Worm (Caenorhabditis elegans): ENCODE results near the gene znf-474.

znf-474 gene

DNA sequence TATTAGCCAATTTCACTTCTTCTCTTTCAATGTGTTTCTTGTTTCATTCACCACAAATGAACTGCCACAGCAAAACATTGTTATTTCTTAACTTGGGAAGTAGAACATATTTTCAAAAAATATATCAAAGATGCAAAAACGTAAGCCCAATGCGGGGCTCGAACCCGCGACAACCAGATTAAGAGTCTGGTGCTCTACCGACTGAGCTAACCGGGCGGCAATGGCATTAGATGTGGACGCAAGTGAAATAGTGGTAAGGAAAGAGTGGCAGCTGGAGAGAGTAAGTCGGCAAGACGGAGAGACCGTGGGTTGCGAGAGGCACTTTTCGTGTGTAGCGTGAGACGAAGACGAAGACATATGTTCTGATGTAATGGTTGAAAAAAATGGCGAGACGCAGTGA, 43.7 kb upstream of the znf-474 start (continued):
- TF ChIP-seq attf-6 (GFP tag; IDR thresholded peaks at IDR 0.05) (peak; percentile 60; the same call in 1 of the 2 replicates), tlf-1 (GFP tag; optimal IDR thresholded peaks at IDR 0.05) (peak; percentile 65), Y56A3A.18 (GFP tag; IDR thresholded peaks at IDR 0.05) (peak; percentile 96), C17E4.6 (GFP tag; IDR thresholded peaks at IDR 0.05) (no peak), F49E8.2 (tag; optimal IDR thresholded peaks at IDR 0.05; ENCODE audit: insufficient read depth) (no peak), gei-17 (GFP tag; optimal IDR thresholded peaks at IDR 0.05) (peak; percentile 84), ztf-26 (tag; optimal IDR thresholded peaks at IDR 0.05) (peak; percentile 92), hsf-1 (GFP tag; IDR thresholded peaks at IDR 0.05) (no peak), attf-3 (GFP tag; conservative IDR thresholded peaks at IDR 0.05) (peak; percentile 40; the same call in 1 of the 2 replicates), tbx-9 (tag; optimal IDR thresholded peaks at IDR 0.05; ENCODE audit: borderline replicate concordance) (peak; percentile 73), F33H1.4 (GFP tag; IDR thresholded peaks at IDR 0.05) (no peak), D2030.7 (GFP tag; IDR thresholded peaks at IDR 0.05) (peak; percentile 78), madf-3 (GFP tag; IDR thresholded peaks at IDR 0.05) (0 out of 2 replicates have a peak, but pooled peaks have one; percentile 66), dox-1 (GFP tag; IDR thresholded peaks at IDR 0.05) (no peak; the same call in 1 of the 2 replicates), lag-1 (GFP tag; IDR thresholded peaks at IDR 0.05) (no peak), sdz-38 (tag; optimal IDR thresholded peaks at IDR 0.05) (peak; percentile 41), F52B5.7 (tag; optimal IDR thresholded peaks at IDR 0.05) (peak; percentile 87), cebp-1 (GFP tag; IDR thresholded peaks at IDR 0.05) (peak; percentile 40; the same call in 1 of the 2 replicates), cebp-1 (tag; optimal IDR thresholded peaks at IDR 0.05) (no peak), dpl-1 (GFP tag; optimal IDR thresholded peaks at IDR 0.05) (peak; percentile 21), hlh-12 (tag; optimal IDR thresholded peaks at IDR 0.05) (peak; percentile 87), lin-40 (tag; optimal IDR thresholded peaks at IDR 0.05) (peak; percentile 88), Y79H2A.3 (GFP tag; conservative IDR thresholded peaks at IDR 0.05) (0 out of 2 replicates have a peak, but pooled peaks have one; percentile 33), fkh-3 (tag; optimal IDR thresholded peaks at IDR 0.05) (peak; percentile 91), mel-28 (tag; optimal IDR thresholded peaks at IDR 0.05; ENCODE audit: borderline replicate concordance) (peak; percentile 80), ztf-3 (GFP tag; optimal IDR thresholded peaks at IDR 0.05) (peak; percentile 67), cebp-2 (GFP tag; IDR thresholded peaks at IDR 0.05) (peak; percentile 97), chd-7 (tag; optimal IDR thresholded peaks at IDR 0.05) (peak; percentile 92), B0261.1 (tag; optimal IDR thresholded peaks at IDR 0.05) (peak; percentile 99), lsl-1 (GFP tag; optimal IDR thresholded peaks at IDR 0.05) (no peak), nhr-27 (tag; optimal IDR thresholded peaks at IDR 0.05) (peak; percentile 93), F10E7.11 (tag; optimal IDR thresholded peaks at IDR 0.05) (peak; percentile 36), aptf-3 (GFP tag; IDR thresholded peaks at IDR 0.05) (no peak), nfyb-1 (GFP tag; IDR thresholded peaks at IDR 0.05) (peak; percentile 93), unc-130 (GFP tag; optimal IDR thresholded peaks at IDR 0.05) (peak; percentile 46), ceh-58 (GFP tag; IDR thresholded peaks at IDR 0.05) (no peak), rcor-1 (GFP tag; IDR thresholded peaks at IDR 0.05) (peak; percentile 89), ceh-91 (GFP tag; IDR thresholded peaks at IDR 0.05) (no peak), egl-18 (GFP tag; IDR thresholded peaks at IDR 0.05) (peak; percentile 89), F22D6.2 (tag; optimal IDR thresholded peaks at IDR 0.05) (peak; percentile 53), nfya-2 (GFP tag; IDR thresholded peaks at IDR 0.05) (no peak), ztf-6 (GFP tag; IDR thresholded peaks at IDR 0.05) (no peak; the same call in 1 of the 2 replicates), lin-35 (GFP tag; optimal IDR thresholded peaks at IDR 0.05) (peak in 1 of 3 experiments; percentile 89), lin-54 (GFP tag; optimal IDR thresholded peaks at IDR 0.05) (no peak), pha-4 (tag; optimal IDR thresholded peaks at IDR 0.05) (no peak), hlh-26 (GFP tag; conservative IDR thresholded peaks at IDR 0.05) (no peak), egl-44 (GFP tag; IDR thresholded peaks at IDR 0.05) (peak; percentile 91), ama-1 (optimal IDR thresholded peaks at IDR 0.05) (no peak), ama-1 (GFP tag; optimal IDR thresholded peaks at IDR 0.05) (peak in 1 of 2 experiments; percentile 90), ceh-79 (tag; optimal IDR thresholded peaks at IDR 0.05) (peak; percentile 76)

Measured in whole organism, young adult.